Worm (Caenorhabditis elegans): ENCODE measurements around the gene cct-6.
A peak's percentile ranks its signal among the peaks of the same experiment; 100 is the strongest.

The cct-6 gene

DNA sequence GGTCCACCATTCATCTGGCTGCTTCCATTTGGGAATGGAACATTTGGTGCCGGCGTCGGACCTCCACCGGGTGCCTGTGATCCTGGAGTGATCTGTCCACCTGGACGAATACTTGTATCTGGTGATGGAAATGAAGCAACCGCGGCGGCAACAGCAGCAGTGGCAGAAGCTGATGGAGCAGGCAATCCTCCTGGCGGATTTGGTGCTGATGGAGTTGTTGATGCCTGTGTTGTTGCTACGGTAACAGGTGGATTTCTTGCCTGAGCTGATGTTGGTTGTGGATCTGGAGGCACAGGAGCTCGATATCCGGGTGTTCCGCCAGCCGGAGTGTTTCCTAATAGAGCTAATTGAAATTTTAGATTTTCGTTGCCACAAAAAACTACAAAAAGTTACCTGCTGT is 23.0 kb downstream of the cct-6 start:
- TF ChIP-seq C38D4.7 (GFP tag; optimal IDR thresholded peaks at IDR 0.05): no peak
- TF ChIP-seq ceh-34 (tag; optimal IDR thresholded peaks at IDR 0.05): no peak
- no peak for TF ChIP-seq F13H6.1 (tag; optimal IDR thresholded peaks at IDR 0.05)
- no peak for TF ChIP-seq fkh-10 (GFP tag; optimal IDR thresholded peaks at IDR 0.05)
- TF ChIP-seq sdc-2 (tag; optimal IDR thresholded peaks at IDR 0.05): no peak
- TF ChIP-seq pha-4 (tag; optimal IDR thresholded peaks at IDR 0.05): no peak
- TF ChIP-seq unc-3 (GFP tag; conservative IDR thresholded peaks at IDR 0.05): no peak
- no peak for TF ChIP-seq unc-3 (tag; optimal IDR thresholded peaks at IDR 0.05)
- no peak for TF ChIP-seq che-1 (tag; optimal IDR thresholded peaks at IDR 0.05)
- no peak for TF ChIP-seq pat-9 (tag; optimal IDR thresholded peaks at IDR 0.05)
- no peak for TF ChIP-seq elt-4 (tag; optimal IDR thresholded peaks at IDR 0.05)
- TF ChIP-seq madf-2 (tag; optimal IDR thresholded peaks at IDR 0.05): no peak
- TF ChIP-seq ahr-1 (tag; optimal IDR thresholded peaks at IDR 0.05): no peak
- TF ChIP-seq nhr-11 (tag; optimal IDR thresholded peaks at IDR 0.05): no peak
- no peak for TF ChIP-seq lim-6 (tag; optimal IDR thresholded peaks at IDR 0.05)
- TF ChIP-seq ceh-22 (tag; optimal IDR thresholded peaks at IDR 0.05): no peak
- TF ChIP-seq ceh-19 (GFP tag; optimal IDR thresholded peaks at IDR 0.05): no peak
- TF ChIP-seq zip-5 (tag; optimal IDR thresholded peaks at IDR 0.05): no peak
- TF ChIP-seq unc-42 (tag; optimal IDR thresholded peaks at IDR 0.05): no peak
- TF ChIP-seq odd-2 (tag; optimal IDR thresholded peaks at IDR 0.05): no peak

DNA sequence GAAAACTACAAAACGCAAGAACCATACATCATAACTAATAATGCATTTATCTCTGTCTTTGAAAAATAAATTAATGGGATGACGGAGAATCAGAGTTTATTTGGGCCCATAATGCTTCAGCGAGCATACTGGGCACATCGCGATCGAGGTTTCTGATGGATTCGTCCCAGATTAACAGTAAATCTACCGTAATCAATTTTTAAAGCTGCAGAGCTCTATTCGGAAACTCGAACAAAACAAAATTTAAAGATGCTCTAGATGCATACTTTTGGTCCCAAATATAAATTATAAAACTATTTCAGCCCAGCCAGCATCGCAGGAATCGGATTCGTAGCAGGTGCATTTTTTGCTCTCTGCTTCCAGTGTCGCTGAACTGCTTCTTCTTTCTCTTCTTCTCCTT is 27.4 kb downstream of the cct-6 start:
- TF ChIP-seq che-1 (tag; optimal IDR thresholded peaks at IDR 0.05) (peak; percentile 23), ceh-22 (tag; optimal IDR thresholded peaks at IDR 0.05) (no peak), pag-3 (tag; optimal IDR thresholded peaks at IDR 0.05; ENCODE audit: borderline replicate concordance) (no peak)

DNA sequence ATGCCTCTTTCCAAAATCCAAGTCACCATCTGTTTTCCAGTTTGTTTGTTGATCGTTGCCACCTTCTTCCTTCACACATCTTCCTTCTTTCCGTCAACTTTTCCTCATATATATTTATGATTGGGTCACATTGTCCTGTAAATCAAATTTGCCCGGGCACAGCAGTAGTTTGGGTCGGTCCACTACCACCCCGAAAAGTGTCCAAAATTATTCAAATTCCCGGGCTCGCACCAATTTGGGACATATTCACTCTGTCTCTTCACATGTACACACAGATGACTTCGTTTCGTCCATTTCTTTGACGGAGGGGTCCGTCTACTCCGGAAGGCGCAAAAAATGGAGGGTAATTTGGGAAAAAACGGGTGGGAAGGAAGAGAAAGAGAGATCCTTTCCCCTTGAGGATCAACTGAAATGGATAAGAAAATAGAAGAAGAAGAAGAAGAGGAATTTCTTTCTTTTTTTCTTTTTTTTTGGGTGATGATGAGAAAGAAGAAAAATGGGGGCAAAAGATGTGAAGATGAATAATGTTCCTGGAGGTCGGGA is 28.5 kb downstream of the cct-6 start:
- TF ChIP-seq zip-5 (tag; optimal IDR thresholded peaks at IDR 0.05) (no peak), ahr-1 (tag; optimal IDR thresholded peaks at IDR 0.05) (no peak), Y22D7AL.16 (tag; optimal IDR thresholded peaks at IDR 0.05) (no peak), ets-4 (tag; optimal IDR thresholded peaks at IDR 0.05) (peak; percentile 19), unc-86 (tag; optimal IDR thresholded peaks at IDR 0.05) (no peak), sox-2 (GFP tag; IDR thresholded peaks at IDR 0.05) (no peak), odd-2 (tag; optimal IDR thresholded peaks at IDR 0.05) (no peak), unc-42 (tag; optimal IDR thresholded peaks at IDR 0.05) (peak; percentile 95)

DNA sequence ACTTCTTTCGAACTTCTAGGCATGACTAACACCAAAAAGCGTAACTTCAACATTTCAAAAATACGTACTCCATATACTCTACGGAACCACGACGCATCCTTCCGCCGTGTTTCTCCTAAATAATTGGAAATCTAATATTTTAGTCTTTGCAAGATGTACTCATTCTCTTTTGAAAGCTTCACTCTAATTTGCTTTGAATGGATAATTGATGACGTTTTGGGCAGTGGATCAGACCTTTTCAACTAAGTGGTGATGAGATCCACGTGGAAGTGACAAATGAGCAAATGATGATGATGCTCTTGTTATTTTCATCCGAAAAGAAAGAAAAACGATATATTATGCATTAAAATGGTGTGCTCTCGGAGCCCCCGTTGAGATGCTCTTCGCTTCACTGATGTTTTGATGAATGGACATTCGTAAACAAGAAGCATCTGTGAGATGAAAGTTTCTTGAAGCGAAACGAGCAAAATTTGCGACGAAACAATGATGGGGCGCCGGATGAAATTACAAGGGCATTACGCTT is 31.0 kb downstream of the cct-6 start:
- TF ChIP-seq ceh-14 (tag; optimal IDR thresholded peaks at IDR 0.05): no peak
- TF ChIP-seq ceh-31 (tag; optimal IDR thresholded peaks at IDR 0.05): peak; percentile 26
- no peak for TF ChIP-seq unc-86 (tag; optimal IDR thresholded peaks at IDR 0.05)
- no peak for TF ChIP-seq madf-2 (tag; optimal IDR thresholded peaks at IDR 0.05)

DNA sequence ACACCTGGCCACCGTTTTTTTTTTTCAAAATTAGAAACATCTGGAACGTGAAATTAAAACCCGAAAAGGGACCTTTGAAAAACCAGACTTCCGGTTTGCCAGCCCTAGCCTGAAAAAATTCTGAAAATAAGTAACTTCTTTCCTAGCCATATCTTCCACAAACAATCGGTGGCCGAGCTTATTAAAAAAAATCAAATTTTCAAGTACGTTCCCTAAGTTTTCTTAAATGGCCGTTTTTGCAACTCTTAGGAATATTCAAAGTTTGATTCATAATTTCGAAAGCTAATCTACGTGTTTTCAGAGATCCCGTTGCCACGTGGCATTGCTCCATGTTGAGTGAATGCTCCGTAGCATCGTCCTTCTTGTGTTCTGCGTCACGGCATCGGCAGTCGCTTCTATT is 31.9 kb downstream of the cct-6 start, which contains the start of gene R12B2.8:
Gene R12B2.8 (plus strand): TSS at position 301 of the 400 bp plus-strand sequence.
- no peak for TF ChIP-seq ceh-18 (tag; optimal IDR thresholded peaks at IDR 0.05)
- TF ChIP-seq nhr-232 (tag; optimal IDR thresholded peaks at IDR 0.05): no peak
- TF ChIP-seq unc-3 (GFP tag; conservative IDR thresholded peaks at IDR 0.05): no peak
- TF ChIP-seq unc-3 (tag; optimal IDR thresholded peaks at IDR 0.05): no peak
- TF ChIP-seq unc-55 (GFP tag; optimal IDR thresholded peaks at IDR 0.05): no peak
- no peak for TF ChIP-seq lin-11 (tag; optimal IDR thresholded peaks at IDR 0.05)
- no peak for TF ChIP-seq odd-2 (tag; optimal IDR thresholded peaks at IDR 0.05)
- TF ChIP-seq tbx-2 (tag; optimal IDR thresholded peaks at IDR 0.05): no peak
- TF ChIP-seq pax-1 (tag; optimal IDR thresholded peaks at IDR 0.05): no peak

DNA sequence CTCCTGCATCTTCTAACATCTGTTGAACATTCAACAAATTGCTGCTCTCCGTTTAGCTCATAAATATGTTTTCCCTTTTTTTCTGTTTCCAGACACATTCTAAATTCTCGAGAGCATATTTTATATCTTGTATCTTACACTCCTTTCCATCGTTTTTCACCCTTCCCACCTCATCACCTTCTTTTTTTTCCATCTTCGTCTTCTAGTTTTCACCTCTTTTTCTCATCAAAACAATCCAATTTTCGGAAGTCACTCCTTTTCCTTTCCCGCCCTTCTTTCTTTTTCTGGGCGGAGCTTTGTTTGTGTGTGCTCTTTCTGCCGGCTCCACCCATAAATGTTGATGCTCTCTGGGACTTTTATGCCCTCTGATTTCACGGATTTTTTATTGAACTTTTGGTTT is 32.7 kb downstream of the cct-6 start:
- TF ChIP-seq unc-42 (tag; optimal IDR thresholded peaks at IDR 0.05) (peak; percentile 63), odd-2 (tag; optimal IDR thresholded peaks at IDR 0.05) (no peak)

Data from whole organism, late embryonic.